Worm (Caenorhabditis elegans) whole organism, L1 larva: ENCODE results near the gene fbxc-39.

Source experiments
- aha-1 ChIP-seq: fragments of 150-350 bp; optimal IDR thresholded peaks from 2 replicates; lab custom pipeline; 2014; ENCODE audit warnings: missing biosample characterization, missing genetic modification characterization
- ama-1 ChIP-seq: fragments of 150-350 bp; optimal IDR thresholded peaks from 2 replicates; lab custom pipeline; 2014
- ceh-82 ChIP-seq, 3 experiments: fragments of 150-350 bp in 1 of 3; sonication (generic microtip) in 2 of 3; optimal IDR thresholded peaks; 2 replicates each; lab custom pipeline; 2014 to 2017; ENCODE audit warnings: missing biosample characterization in 3 of 3, missing genetic modification characterization in 3 of 3
- fkh-10 ChIP-seq: sonication (generic microtip); optimal IDR thresholded peaks from 2 replicates; lab custom pipeline; 2017; ENCODE audit warnings: missing biosample characterization, missing genetic modification reagents, missing genetic modification characterization
- isw-1 ChIP-seq: fragments of 200-800 bp; sonication (Bioruptor generic); IDR thresholded peaks from 2 replicates; pipeline ENCODE4 v1.3.6; 2022; ENCODE audit warnings: missing genetic modification characterization, missing compliant biosample characterization
- nhr-12 ChIP-seq: sonication (generic microtip); optimal IDR thresholded peaks from 2 replicates; lab custom pipeline; 2017; ENCODE audit warnings: missing biosample characterization, missing genetic modification characterization
- nhr-28 ChIP-seq: fragments of 150-350 bp; optimal IDR thresholded peaks from 2 replicates; lab custom pipeline; 2014; ENCODE audit warnings: missing biosample characterization, missing genetic modification characterization
- pqm-1 ChIP-seq: sonication (generic microtip); optimal IDR thresholded peaks from 3 replicates; lab custom pipeline; 2017; ENCODE audit warnings: missing biosample characterization, missing genetic modification characterization
- skn-1 ChIP-seq: fragments of 150-350 bp; optimal IDR thresholded peaks from 2 replicates; lab custom pipeline; 2014; ENCODE audit warnings: missing biosample characterization, missing genetic modification characterization
- zag-1 ChIP-seq: fragments of 150-350 bp; optimal IDR thresholded peaks from 2 replicates; lab custom pipeline; 2014; ENCODE audit warnings: missing biosample characterization, missing genetic modification characterization
- ztf-11 ChIP-seq, 2 experiments: sonication (generic microtip); optimal IDR thresholded peaks; 2 replicates each; lab custom pipeline; 2016 to 2017; ENCODE audit warnings: missing genetic modification characterization in 2 of 2, missing biosample characterization in 1 of 2, missing compliant biosample characterization in 1 of 2

DNA sequence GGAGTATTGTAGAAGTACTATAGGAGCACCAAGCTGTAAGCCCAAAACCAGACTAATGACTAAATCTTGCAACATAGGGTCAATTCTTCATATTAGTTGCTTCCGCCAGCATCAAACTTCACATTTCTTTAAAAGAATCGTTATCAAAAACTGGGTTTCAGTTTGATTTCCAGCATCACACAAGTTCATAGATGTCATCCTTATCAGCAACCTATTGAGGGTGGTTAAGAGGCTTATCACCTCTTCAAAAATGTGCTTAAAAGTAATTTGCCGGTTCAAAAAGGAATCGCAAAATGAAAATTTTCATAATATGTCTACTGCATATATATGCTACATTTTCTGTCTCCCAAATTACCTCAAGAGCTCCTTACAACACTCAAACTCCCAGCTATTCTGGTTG, 44.8 kb upstream of the fbxc-39 start, which contains the start of gene clec-43:
- TF ChIP-seq ztf-11 (tag; optimal IDR thresholded peaks at IDR 0.05; lab: Kevin White, UChicago): no peak
- no peak for TF ChIP-seq ama-1 (lab: Kevin White, UChicago)
- TF ChIP-seq zag-1 (tag; lab: Kevin White, UChicago): no peak
- no peak for TF ChIP-seq isw-1
- no peak for TF ChIP-seq nhr-12 (tag; lab: Kevin White, UChicago)
- no peak for TF ChIP-seq aha-1
- no peak for TF ChIP-seq ceh-82 (tag; optimal IDR thresholded peaks at IDR 0.05; lab: Kevin White, UChicago)
- TF ChIP-seq pqm-1 (tag; lab: Kevin White, UChicago): peak; percentile 15
- no peak for TF ChIP-seq fkh-10 (GFP tag; lab: Kevin White, UChicago)
- no peak for TF ChIP-seq skn-1 (tag; lab: Kevin White, UChicago)
- no peak for TF ChIP-seq nhr-28 (tag; lab: Kevin White, UChicago)
